Worm (Caenorhabditis elegans) whole organism, L2 larva: ENCODE data around the gene tlk-1.

Source experiments
- R02D3.7 ChIP-seq: fragments of 150-350 bp; optimal IDR thresholded peaks from 2 replicates; lab custom pipeline; 2014; ENCODE audit warnings: missing biosample characterization, missing genetic modification characterization
- alr-1 ChIP-seq: fragments of 150-350 bp; optimal IDR thresholded peaks from 2 replicates; lab custom pipeline; 2014; ENCODE audit warnings: missing biosample characterization, missing genetic modification characterization
- ama-1 ChIP-seq: fragments of 150-350 bp; optimal IDR thresholded peaks from 2 replicates; lab custom pipeline; 2018; ENCODE audit warnings: inconsistent platforms
- egl-27 ChIP-seq: sonication (generic microtip); optimal IDR thresholded peaks from 3 replicates; lab custom pipeline; 2017; ENCODE audit warnings: missing biosample characterization, missing genetic modification reagents, missing genetic modification characterization
- fos-1 ChIP-seq: fragments of 150-350 bp; optimal IDR thresholded peaks from 2 replicates; lab custom pipeline; 2014; ENCODE audit warnings: missing biosample characterization, missing genetic modification characterization
- nhr-25 ChIP-seq: fragments of 150-350 bp; sonication (generic microtip); optimal IDR thresholded peaks from 3 replicates; lab custom pipeline; 2014; ENCODE audit warnings: missing biosample characterization, missing genetic modification characterization
- nhr-6 ChIP-seq: fragments of 150-350 bp; optimal IDR thresholded peaks from 2 replicates; lab custom pipeline; 2014; ENCODE audit warnings: missing biosample characterization, missing genetic modification characterization
- unc-39 ChIP-seq: fragments of 150-350 bp; optimal IDR thresholded peaks from 2 replicates; lab custom pipeline; 2014; ENCODE audit warnings: missing biosample characterization, missing genetic modification characterization
- unc-62 ChIP-seq: fragments of 150-350 bp; optimal IDR thresholded peaks from 2 replicates; lab custom pipeline; 2014; ENCODE audit warnings: missing biosample characterization, missing genetic modification reagents, missing genetic modification characterization
- ztf-1 ChIP-seq: fragments of 200-800 bp; sonication (Bioruptor generic); conservative IDR thresholded peaks from 2 replicates; pipeline ENCODE4 v1.3.6; 2022; ENCODE audit warnings: missing genetic modification characterization, missing compliant biosample characterization
- ztf-11 ChIP-seq: sonication (generic microtip); optimal IDR thresholded peaks from 2 replicates; lab custom pipeline; 2017; ENCODE audit warnings: missing biosample characterization, missing genetic modification characterization
- ztf-4 ChIP-seq: fragments of 150-350 bp; optimal IDR thresholded peaks from 2 replicates; lab custom pipeline; 2014; ENCODE audit warnings: missing biosample characterization, missing genetic modification characterization

ce11 chrIII:9678819-9679218 is 20.9 kb upstream of the tlk-1 start, which contains the start of gene ugt-60:
- TF ChIP-seq alr-1 (tag; lab: Kevin White, UChicago) = no peak
- TF ChIP-seq unc-39 = no peak
- no peak for TF ChIP-seq ama-1 (lab: Kevin White, UChicago)
- TF ChIP-seq fos-1 = no peak
- no peak for TF ChIP-seq unc-62
- no peak for TF ChIP-seq nhr-6 (tag; lab: Kevin White, UChicago)
- no peak for TF ChIP-seq ztf-1 (GFP tag; lab: Robert Waterston, UW)
- TF ChIP-seq R02D3.7 = no peak
- no peak for TF ChIP-seq nhr-25 (tag; lab: Kevin White, UChicago)
- TF ChIP-seq ztf-11 (tag; lab: Kevin White, UChicago) = no peak
- TF ChIP-seq egl-27 (tag; lab: Kevin White, UChicago) = no peak
- no peak for TF ChIP-seq ztf-4 (tag; lab: Kevin White, UChicago)
